Fruit fly (Drosophila melanogaster) whole organism, embryonic: Measurements from ENCODE around the gene CG7810.

Experiments used
- B-H1 ChIP-seq: fragments of 200-800 bp; sonication (Bioruptor generic); IDR thresholded peaks from 3 replicates; pipeline ENCODE4 v1.3.6; 2022; ENCODE audit warnings: missing biosample characterization, missing genetic modification characterization
- C15 ChIP-seq: fragments of 200-800 bp; sonication (Bioruptor generic); IDR thresholded peaks from 3 replicates; pipeline ENCODE4 v1.3.6; 2022; ENCODE audit warnings: missing biosample characterization, missing genetic modification characterization
- CG12219 ChIP-seq: fragments of 200-800 bp; sonication (Bioruptor generic); optimal IDR thresholded peaks from 3 replicates; lab custom pipeline; 2018; ENCODE audit warnings: missing biosample characterization, mild to moderate bottlenecking, missing genetic modification characterization
- CG12299 ChIP-seq: fragments of 200-800 bp; sonication (Bioruptor generic); optimal IDR thresholded peaks from 2 replicates; lab custom pipeline; 2018; ENCODE audit warnings: missing biosample characterization, mild to moderate bottlenecking, missing genetic modification characterization
- CG13424 ChIP-seq: fragments of 200-800 bp; sonication (Bioruptor generic); optimal IDR thresholded peaks from 2 replicates; lab custom pipeline; 2019; ENCODE audit warnings: missing biosample characterization, mild to moderate bottlenecking, missing genetic modification characterization, moderate library complexity
- CG13775 ChIP-seq: fragments of 200-800 bp; sonication (Bioruptor generic); optimal IDR thresholded peaks from 3 replicates; lab custom pipeline; 2017; ENCODE audit warnings: missing biosample characterization, mild to moderate bottlenecking, missing genetic modification characterization
- CG13894 ChIP-seq: fragments of 200-800 bp; sonication (Bioruptor generic); optimal IDR thresholded peaks from 3 replicates; lab custom pipeline; 2018; ENCODE audit warnings: missing biosample characterization, mild to moderate bottlenecking, missing genetic modification characterization, moderate library complexity
- CG14441 ChIP-seq: fragments of 200-800 bp; sonication (Bioruptor generic); IDR thresholded peaks from 2 replicates; pipeline ENCODE4 v1.3.6; 2022; ENCODE audit warnings: missing biosample characterization, missing genetic modification characterization
- CG1792 ChIP-seq: fragments of 200-800 bp; sonication (Bioruptor generic); optimal IDR thresholded peaks from 2 replicates; lab custom pipeline; 2016; ENCODE audit warnings: missing biosample characterization, missing genetic modification characterization
- CG2199 ChIP-seq: fragments of 200-800 bp; sonication (Bioruptor generic); IDR thresholded peaks from 3 replicates; pipeline ENCODE4 v1.3.6; 2022; ENCODE audit warnings: missing biosample characterization, missing genetic modification characterization
- CG30431 ChIP-seq: fragments of 200-800 bp; sonication (Bioruptor generic); optimal IDR thresholded peaks from 2 replicates; lab custom pipeline; 2017; ENCODE audit warnings: missing biosample characterization, missing genetic modification characterization
- CG31224 ChIP-seq: fragments of 200-800 bp; sonication (Bioruptor generic); IDR thresholded peaks from 2 replicates; pipeline ENCODE4 v1.3.6; 2022; ENCODE audit warnings: missing biosample characterization, missing genetic modification characterization
- CG3163 ChIP-seq: fragments of 200-800 bp; sonication (Bioruptor generic); optimal IDR thresholded peaks from 3 replicates; lab custom pipeline; 2016; ENCODE audit warnings: missing biosample characterization, missing genetic modification characterization
- CG32532 ChIP-seq: fragments of 200-800 bp; sonication (Bioruptor generic); IDR thresholded peaks from 2 replicates; pipeline ENCODE4 v1.3.6; 2022; ENCODE audit warnings: missing biosample characterization, missing genetic modification characterization
- CG33213 ChIP-seq: fragments of 200-800 bp; sonication (Bioruptor generic); optimal IDR thresholded peaks from 3 replicates; lab custom pipeline; 2016; ENCODE audit warnings: missing biosample characterization, missing genetic modification characterization
- CG4360 ChIP-seq: fragments of 200-800 bp; sonication (Bioruptor generic); IDR thresholded peaks from 2 replicates; pipeline ENCODE4 v1.3.6; 2022; ENCODE audit warnings: missing biosample characterization, missing genetic modification characterization
- CG7839 ChIP-seq: fragments of 200-800 bp; sonication (Bioruptor generic); optimal IDR thresholded peaks from 3 replicates; lab custom pipeline; 2018; ENCODE audit warnings: missing biosample characterization, mild to moderate bottlenecking, missing genetic modification characterization, moderate library complexity
- CG9817 ChIP-seq: fragments of 200-800 bp; sonication (Bioruptor generic); optimal IDR thresholded peaks from 2 replicates; lab custom pipeline; 2018; ENCODE audit warnings: missing biosample characterization, mild to moderate bottlenecking, missing genetic modification characterization, moderate library complexity
- D19B ChIP-seq: fragments of 200-800 bp; sonication (Bioruptor generic); optimal IDR thresholded peaks from 2 replicates; lab custom pipeline; 2017; ENCODE audit warnings: missing biosample characterization, mild to moderate bottlenecking, missing genetic modification characterization
- Doc3 ChIP-seq: fragments of 200-800 bp; sonication (Bioruptor generic); IDR thresholded peaks from 3 replicates; pipeline ENCODE4 v1.3.6; 2022; ENCODE audit warnings: missing biosample characterization, missing genetic modification characterization; ENCODE audit not compliant: partially characterized antibody
- Eip74EF ChIP-seq, 2 experiments: fragments of 200-800 bp in 1 of 2; fragments of >200 bp in 1 of 2; sonication (Bioruptor generic) in 1 of 2; optimal IDR thresholded peaks; 2 replicates each; lab custom pipeline; 2017 to 2019; ENCODE audit warnings: missing biosample characterization in 2 of 2, missing genetic modification characterization in 2 of 2, mild to moderate bottlenecking in 1 of 2, moderate library complexity in 1 of 2
- Gug ChIP-seq: fragments of 200-800 bp; sonication (Bioruptor generic); IDR thresholded peaks from 4 replicates; pipeline ENCODE4 v1.3.6; 2022; ENCODE audit warnings: missing biosample characterization, missing genetic modification characterization
- HLHmδ ChIP-seq: fragments of 200-800 bp; sonication (Bioruptor generic); optimal IDR thresholded peaks from 2 replicates; lab custom pipeline; 2018; ENCODE audit warnings: missing biosample characterization, mild to moderate bottlenecking, missing genetic modification characterization, moderate library complexity
- Med ChIP-seq: fragments of 200-800 bp; sonication (Bioruptor generic); peaks from one replicate; lab custom pipeline; 2016; ENCODE audit warnings: missing biosample characterization, missing genetic modification characterization, mild to moderate bottlenecking, inconsistent platforms, moderate library complexity
- Myb ChIP-seq: fragments of 200-800 bp; sonication (Bioruptor generic); optimal IDR thresholded peaks from 2 replicates; lab custom pipeline; 2016; ENCODE audit warnings: missing biosample characterization, missing genetic modification characterization
- Optix ChIP-seq: fragments of 200-800 bp; sonication (Bioruptor generic); IDR thresholded peaks from 3 replicates; pipeline ENCODE4 v1.3.6; 2022; ENCODE audit warnings: missing biosample characterization, missing genetic modification characterization
- Scr ChIP-seq: fragments of 200-800 bp; sonication (Bioruptor generic); IDR thresholded peaks from 2 replicates; pipeline ENCODE4 v1.3.6; 2022; ENCODE audit warnings: missing biosample characterization, missing genetic modification characterization; ENCODE audit not compliant: partially characterized antibody
- ac ChIP-seq: fragments of 200-800 bp; sonication (Bioruptor generic); optimal IDR thresholded peaks from 3 replicates; lab custom pipeline; 2017; ENCODE audit warnings: missing biosample characterization, mild to moderate bottlenecking, missing genetic modification characterization
- bowl ChIP-seq: fragments of 200-800 bp; sonication (Bioruptor generic); IDR thresholded peaks from 2 replicates; pipeline ENCODE4 v1.3.6; 2022; ENCODE audit warnings: missing biosample characterization, missing genetic modification characterization
- bsh ChIP-seq, 2 experiments: fragments of 200-800 bp; sonication (Bioruptor generic); optimal IDR thresholded peaks; 2 replicates each; lab custom pipeline; 2017 to 2018; ENCODE audit warnings: mild to moderate bottlenecking in 2 of 2, missing biosample characterization in 2 of 2, missing genetic modification characterization in 2 of 2, moderate library complexity in 1 of 2
- chm ChIP-seq: fragments of 200-800 bp; sonication (Bioruptor generic); IDR thresholded peaks from 2 replicates; pipeline ENCODE4 v1.3.6; 2022; ENCODE audit warnings: missing biosample characterization, missing genetic modification characterization
- disco-r ChIP-seq: fragments of 200-800 bp; sonication (Bioruptor generic); optimal IDR thresholded peaks from 2 replicates; lab custom pipeline; 2016; ENCODE audit warnings: missing biosample characterization, missing genetic modification characterization
- fd102C ChIP-seq: fragments of 200-800 bp; sonication (Bioruptor generic); optimal IDR thresholded peaks from 2 replicates; lab custom pipeline; 2018; ENCODE audit warnings: missing biosample characterization, mild to moderate bottlenecking, missing genetic modification characterization, moderate library complexity
- gem ChIP-seq: fragments of 200-800 bp; sonication (Bioruptor generic); optimal IDR thresholded peaks from 2 replicates; lab custom pipeline; 2019; ENCODE audit warnings: missing biosample characterization, mild to moderate bottlenecking, missing genetic modification characterization, moderate library complexity
- hb ChIP-seq: fragments of 200-800 bp; sonication (Bioruptor generic); IDR thresholded peaks from 3 replicates; pipeline ENCODE4 v1.3.6; 2022; ENCODE audit warnings: missing biosample characterization, missing genetic modification characterization; ENCODE audit not compliant: partially characterized antibody
- hbn ChIP-seq: fragments of 200-800 bp; sonication (Bioruptor generic); IDR thresholded peaks from 2 replicates; pipeline ENCODE4 v1.3.6; 2022; ENCODE audit warnings: missing biosample characterization, missing genetic modification characterization; ENCODE audit not compliant: partially characterized antibody
- ind ChIP-seq: fragments of 200-800 bp; sonication (Bioruptor generic); optimal IDR thresholded peaks from 3 replicates; lab custom pipeline; 2016; ENCODE audit warnings: missing biosample characterization, missing genetic modification characterization
- maf-S ChIP-seq: fragments of 200-800 bp; sonication (Bioruptor generic); optimal IDR thresholded peaks from 2 replicates; lab custom pipeline; 2016; ENCODE audit warnings: missing biosample characterization, missing genetic modification characterization
- pfk ChIP-seq: fragments of 200-800 bp; sonication (Bioruptor generic); optimal IDR thresholded peaks from 2 replicates; lab custom pipeline; 2018; ENCODE audit warnings: missing biosample characterization, mild to moderate bottlenecking, missing genetic modification characterization, moderate library complexity
- pum ChIP-seq: fragments of 200-800 bp; sonication (Bioruptor generic); optimal IDR thresholded peaks from 2 replicates; lab custom pipeline; 2016; ENCODE audit warnings: missing biosample characterization, missing genetic modification characterization
- row ChIP-seq: fragments of 200-800 bp; sonication (Bioruptor generic); IDR thresholded peaks from 3 replicates; pipeline ENCODE4 v1.3.6; 2022; ENCODE audit warnings: missing biosample characterization, missing genetic modification characterization
- sd ChIP-seq: fragments of 200-800 bp; sonication (Bioruptor generic); optimal IDR thresholded peaks from 3 replicates; lab custom pipeline; 2018; ENCODE audit warnings: missing biosample characterization, mild to moderate bottlenecking, missing genetic modification characterization, moderate library complexity
- sna ChIP-seq: fragments of 200-800 bp; sonication (Bioruptor generic); IDR thresholded peaks from 2 replicates; pipeline ENCODE4 v1.3.6; 2022; ENCODE audit warnings: missing biosample characterization, missing genetic modification characterization; ENCODE audit not compliant: partially characterized antibody
- sqz ChIP-seq: fragments of 200-800 bp; sonication (Bioruptor generic); optimal IDR thresholded peaks from 3 replicates; lab custom pipeline; 2018; ENCODE audit warnings: missing biosample characterization, mild to moderate bottlenecking, missing genetic modification characterization
- stc ChIP-seq: fragments of 200-800 bp; sonication (Bioruptor generic); IDR thresholded peaks from 2 replicates; pipeline ENCODE4 v1.3.6; 2022; ENCODE audit warnings: missing biosample characterization, missing genetic modification characterization
- trem ChIP-seq: fragments of 200-800 bp; optimal IDR thresholded peaks from 3 replicates; lab custom pipeline; 2019; ENCODE audit warnings: missing biosample characterization, mild to moderate bottlenecking, missing genetic modification characterization, moderate library complexity
- vfl ChIP-seq: fragments of 200-800 bp; sonication (Bioruptor generic); optimal IDR thresholded peaks from 2 replicates; lab custom pipeline; 2016; ENCODE audit warnings: missing biosample characterization, missing genetic modification characterization
- vnd ChIP-seq: fragments of 200-800 bp; sonication (Bioruptor generic); IDR thresholded peaks from 3 replicates; pipeline ENCODE4 v1.3.6; 2022; ENCODE audit warnings: missing biosample characterization, missing genetic modification characterization; ENCODE audit not compliant: partially characterized antibody
- vvl ChIP-seq: fragments of 200-800 bp; sonication (Bioruptor generic); IDR thresholded peaks from 2 replicates; pipeline ENCODE4 v1.3.6; 2022; ENCODE audit warnings: missing biosample characterization, missing genetic modification characterization
- yki ChIP-seq: fragments of >200 bp; optimal IDR thresholded peaks from 3 replicates; lab custom pipeline; 2018

CG7810 gene

DNA sequence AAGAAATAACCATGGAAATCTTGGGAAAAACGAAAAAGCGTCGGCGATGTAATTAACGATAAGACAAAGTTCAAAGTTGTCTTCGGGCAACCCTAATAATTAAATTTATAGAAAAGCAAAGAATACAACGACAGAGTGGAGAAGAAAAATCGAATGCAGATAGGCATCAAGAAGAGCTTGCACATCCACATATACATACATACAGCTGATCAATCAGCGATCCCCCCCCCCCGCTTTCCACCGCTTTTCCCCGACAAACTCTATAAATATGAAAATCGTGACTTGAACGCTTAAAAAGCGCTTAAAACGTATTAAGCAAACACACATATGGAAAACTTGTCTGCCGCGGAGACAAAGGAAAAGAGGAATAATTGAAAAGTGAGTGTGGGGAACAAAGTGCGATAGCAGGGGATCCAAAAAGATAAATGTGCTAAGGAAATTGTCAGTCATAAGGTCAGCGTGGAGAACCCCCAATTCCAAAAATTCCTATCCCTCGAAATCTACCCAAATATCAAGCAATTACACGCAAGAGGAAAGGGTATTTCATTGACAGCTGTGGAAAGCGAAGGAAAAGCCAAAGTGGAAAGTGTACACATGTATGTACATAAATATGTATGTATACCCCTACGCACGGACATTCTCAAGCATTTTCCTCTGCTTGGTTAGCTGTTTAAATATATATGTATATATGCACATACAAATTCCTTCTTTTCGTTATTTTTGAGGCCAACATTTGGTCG lies 21.5 kb downstream of the CG7810 start (continued):
- TF ChIP-seq bsh (GFP tag; optimal IDR thresholded peaks at IDR 0.05; lab: Kevin White, UChicago) = no peak
- TF ChIP-seq hb = no peak
- no peak for TF ChIP-seq CG9817 (tag; lab: Kevin White, UChicago)
- TF ChIP-seq C15 (GFP tag; lab: Robert Waterston, UW) = no peak
- no peak for TF ChIP-seq sqz (GFP tag; lab: Kevin White, UChicago)
- no peak for TF ChIP-seq CG12299 (tag; lab: Kevin White, UChicago)
- TF ChIP-seq trem (tag; lab: Kevin White, UChicago) = no peak
- no peak for TF ChIP-seq hbn (GFP tag; lab: Robert Waterston, UW)
- TF ChIP-seq CG13775 (GFP tag; lab: Kevin White, UChicago) = no peak
- no peak for TF ChIP-seq B-H1 (GFP tag; lab: Robert Waterston, UW)
- TF ChIP-seq bowl (GFP tag; lab: Robert Waterston, UW) = no peak
- TF ChIP-seq fd102C = peak; percentile 17
- TF ChIP-seq Optix = no peak
- no peak for TF ChIP-seq Gug (GFP tag; lab: Robert Waterston, UW)
- no peak for TF ChIP-seq sna (GFP tag; lab: Robert Waterston, UW)
- TF ChIP-seq yki (lab: Kevin White, UChicago) = no peak
- 0 out of 2 replicates have a peak, but pooled peaks have one; percentile 17 for TF ChIP-seq chm (GFP tag; lab: Robert Waterston, UW)
- TF ChIP-seq CG13424 (tag; lab: Kevin White, UChicago) = no peak
- no peak for TF ChIP-seq CG12219 (GFP tag; lab: Kevin White, UChicago)
- TF ChIP-seq CG14441 (GFP tag; lab: Robert Waterston, UW) = no peak
- TF ChIP-seq CG4360 (GFP tag; lab: Robert Waterston, UW) = no peak
- no peak for TF ChIP-seq Scr
- TF ChIP-seq D19B = no peak
- TF ChIP-seq pum (GFP tag; lab: Kevin White, UChicago) = no peak
- TF ChIP-seq CG1792 = no peak
- no peak for TF ChIP-seq CG32532 (GFP tag; lab: Robert Waterston, UW)
- TF ChIP-seq vfl (GFP tag; lab: Kevin White, UChicago) = no peak
- no peak for TF ChIP-seq CG7839 (tag; lab: Kevin White, UChicago)
- TF ChIP-seq HLHmδ (GFP tag; lab: Kevin White, UChicago) = no peak
- TF ChIP-seq Med (GFP tag; lab: Kevin White, UChicago) = no peak
- no peak for TF ChIP-seq Doc3
- TF ChIP-seq CG13894 (tag; lab: Kevin White, UChicago) = no peak
- no peak for TF ChIP-seq maf-S (GFP tag; lab: Kevin White, UChicago)
- no peak for TF ChIP-seq disco-r
- TF ChIP-seq sd (tag; lab: Kevin White, UChicago) = peak; percentile 58
- TF ChIP-seq CG31224 (GFP tag; lab: Robert Waterston, UW) = no peak
- TF ChIP-seq Myb = no peak
- no peak for TF ChIP-seq row
- no peak for TF ChIP-seq CG3163 (GFP tag; lab: Kevin White, UChicago)
- TF ChIP-seq CG33213 = no peak
- TF ChIP-seq vvl = peak; percentile 46; the same call in 1 of the 2 replicates
- no peak for TF ChIP-seq Eip74EF (GFP tag; optimal IDR thresholded peaks at IDR 0.05; lab: Kevin White, UChicago)
- no peak for TF ChIP-seq pfk (GFP tag; lab: Kevin White, UChicago)
- peak; percentile 30; the same call in 1 of the 3 replicates for TF ChIP-seq CG2199 (GFP tag; lab: Robert Waterston, UW)
- TF ChIP-seq ac (GFP tag; lab: Kevin White, UChicago) = peak; percentile 59
- no peak for TF ChIP-seq stc (GFP tag; lab: Robert Waterston, UW)
- no peak for TF ChIP-seq vnd (GFP tag; lab: Robert Waterston, UW)
- no peak for TF ChIP-seq gem
- no peak for TF ChIP-seq ind (GFP tag; lab: Kevin White, UChicago)
- TF ChIP-seq CG30431 (GFP tag; lab: Kevin White, UChicago) = no peak
